Worm (Caenorhabditis elegans): Measurements from ENCODE around the gene gur-3.

Gene gur-3

DNA sequence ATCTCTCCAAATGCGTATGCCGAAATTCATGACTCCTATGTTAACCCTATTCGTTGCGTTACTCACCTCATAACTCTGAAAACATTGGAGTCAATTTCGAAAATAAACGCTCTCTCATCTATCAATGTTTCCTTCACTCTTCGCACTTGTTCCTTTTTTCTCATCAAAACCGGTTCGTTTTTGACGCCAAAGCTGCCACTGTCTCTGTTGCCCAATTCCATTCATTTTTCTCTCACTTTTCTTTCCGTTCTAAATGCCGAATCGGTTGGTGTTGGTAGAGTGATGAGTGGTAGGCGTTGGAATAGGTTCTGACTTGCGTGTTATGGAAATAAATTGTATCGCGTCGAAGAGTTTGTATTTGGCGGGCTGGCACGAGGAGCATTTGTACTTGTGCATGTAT, 12.7 kb downstream of the gur-3 start:
- TF ChIP-seq R02D3.7 (tag; optimal IDR thresholded peaks at IDR 0.05) (no peak), nhr-11 (tag; optimal IDR thresholded peaks at IDR 0.05) (no peak), nhr-25 (tag; optimal IDR thresholded peaks at IDR 0.05) (peak; percentile 57)

DNA sequence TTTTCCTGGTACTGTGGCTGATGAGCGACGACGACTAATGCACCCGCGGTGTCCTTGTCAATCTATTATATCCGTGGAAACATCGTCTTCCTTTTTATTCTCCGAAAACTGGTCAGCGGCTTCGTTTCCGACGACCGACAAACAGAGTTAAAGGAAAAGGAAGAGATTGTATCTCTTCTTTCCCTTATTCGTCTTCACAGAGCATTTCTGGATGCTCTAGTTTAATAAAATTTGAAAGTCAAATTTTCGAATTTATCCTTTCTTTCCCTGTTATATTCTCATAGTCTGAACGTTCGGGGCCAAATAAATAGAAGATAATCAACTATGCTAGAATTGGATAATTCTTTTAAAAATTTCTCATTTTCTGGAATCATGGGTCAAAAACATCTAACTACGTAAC, 13.3 kb downstream of the gur-3 start:
- peak; percentile 2 for TF ChIP-seq hmg-11 (tag; optimal IDR thresholded peaks at IDR 0.05)
- no peak for TF ChIP-seq elt-1 (tag; optimal IDR thresholded peaks at IDR 0.05)

DNA sequence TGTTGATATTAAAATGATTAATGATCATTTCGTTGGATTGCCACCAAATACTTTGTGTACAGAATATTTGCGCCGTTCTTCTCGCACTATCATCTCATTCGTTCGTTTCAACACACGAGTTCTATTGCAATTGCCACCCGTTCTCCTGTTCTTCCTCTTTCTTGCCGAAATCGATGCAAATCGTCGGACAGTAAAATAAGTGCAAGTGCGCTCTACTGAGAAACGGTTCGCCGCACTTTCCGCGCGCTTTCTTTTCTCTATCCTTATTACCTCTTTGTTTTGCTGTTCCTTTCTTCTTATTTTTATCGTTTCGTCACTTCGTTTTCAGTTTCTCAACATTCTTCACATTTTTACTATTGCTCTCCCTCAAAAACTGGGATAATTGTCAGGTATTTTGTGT, 14.9 kb downstream of the gur-3 start:
- no peak for TF ChIP-seq egl-27 (tag; optimal IDR thresholded peaks at IDR 0.05)
- TF ChIP-seq snpc-4 (tag; optimal IDR thresholded peaks at IDR 0.05): peak; percentile 69
- peak; percentile 9 for TF ChIP-seq elt-2 (tag; optimal IDR thresholded peaks at IDR 0.05)
- peak; percentile 59 for TF ChIP-seq lin-15B (tag; optimal IDR thresholded peaks at IDR 0.05)
- no peak for TF ChIP-seq ztf-4 (tag; optimal IDR thresholded peaks at IDR 0.05)
- no peak for TF ChIP-seq ceh-9 (tag; optimal IDR thresholded peaks at IDR 0.05)
- peak; percentile 86 for TF ChIP-seq nhr-25 (tag; optimal IDR thresholded peaks at IDR 0.05)
- TF ChIP-seq fkh-2 (tag; optimal IDR thresholded peaks at IDR 0.05): no peak
- TF ChIP-seq nhr-237 (tag; optimal IDR thresholded peaks at IDR 0.05): no peak
- no peak for TF ChIP-seq nhr-11 (tag; optimal IDR thresholded peaks at IDR 0.05)
- peak; percentile 23 for TF ChIP-seq hmg-11 (tag; optimal IDR thresholded peaks at IDR 0.05)
- TF ChIP-seq nhr-67 (tag; optimal IDR thresholded peaks at IDR 0.05): no peak
- peak; percentile 6 for TF ChIP-seq pha-4 (tag; optimal IDR thresholded peaks at IDR 0.05)
- no peak for TF ChIP-seq ceh-16 (tag; optimal IDR thresholded peaks at IDR 0.05)
- no peak for TF ChIP-seq fkh-10 (GFP tag; optimal IDR thresholded peaks at IDR 0.05)
- TF ChIP-seq aly-2 (tag; optimal IDR thresholded peaks at IDR 0.05): no peak
- no peak for TF ChIP-seq nfya-1 (tag; optimal IDR thresholded peaks at IDR 0.05; ENCODE audit: insufficient read depth)
- no peak for TF ChIP-seq ztf-11 (tag; optimal IDR thresholded peaks at IDR 0.05)

DNA sequence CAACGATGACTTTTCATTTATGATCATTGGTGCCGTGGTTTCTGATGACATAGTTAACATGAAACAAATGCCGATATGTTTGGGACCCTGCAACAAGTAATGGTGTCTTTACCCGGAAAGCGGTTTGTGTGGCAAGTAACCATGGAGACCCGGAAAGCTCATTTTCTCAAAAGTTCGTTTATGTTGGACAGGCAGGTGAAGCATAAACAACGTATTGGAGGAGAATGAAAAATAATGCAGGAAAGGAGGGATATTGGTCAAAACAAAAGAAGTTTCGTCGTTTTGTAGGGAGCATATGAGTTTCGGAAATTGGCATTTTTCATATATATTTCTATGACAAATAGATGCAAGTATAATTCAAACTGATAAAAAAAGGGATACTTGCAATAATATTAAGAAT, 19.7 kb downstream of the gur-3 start, which contains the start of gene dyf-6:
Gene dyf-6 (minus strand): TSS at position 101 of the 400 bp plus-strand sequence.
- TF ChIP-seq sea-2 (GFP tag; optimal IDR thresholded peaks at IDR 0.05) (no peak), elt-1 (tag; optimal IDR thresholded peaks at IDR 0.05) (no peak), elt-3 (tag; optimal IDR thresholded peaks at IDR 0.05) (no peak), lin-15B (tag; optimal IDR thresholded peaks at IDR 0.05) (no peak), elt-2 (tag; optimal IDR thresholded peaks at IDR 0.05) (no peak), egl-27 (tag; optimal IDR thresholded peaks at IDR 0.05) (no peak), egl-5 (tag; optimal IDR thresholded peaks at IDR 0.05) (no peak), nhr-77 (tag; optimal IDR thresholded peaks at IDR 0.05) (no peak), ama-1 (optimal IDR thresholded peaks at IDR 0.05) (no peak), lin-39 (tag; optimal IDR thresholded peaks at IDR 0.05) (no peak), R02D3.7 (tag; optimal IDR thresholded peaks at IDR 0.05) (no peak), pha-4 (tag; optimal IDR thresholded peaks at IDR 0.05) (no peak), pqm-1 (tag; optimal IDR thresholded peaks at IDR 0.05) (no peak), ZK546.5 (tag; optimal IDR thresholded peaks at IDR 0.05) (no peak), ceh-28 (tag; optimal IDR thresholded peaks at IDR 0.05) (no peak), jun-1 (tag; optimal IDR thresholded peaks at IDR 0.05) (no peak), ceh-16 (tag; optimal IDR thresholded peaks at IDR 0.05) (no peak), mml-1 (tag; optimal IDR thresholded peaks at IDR 0.05) (no peak), nhr-237 (tag; optimal IDR thresholded peaks at IDR 0.05) (no peak)

DNA sequence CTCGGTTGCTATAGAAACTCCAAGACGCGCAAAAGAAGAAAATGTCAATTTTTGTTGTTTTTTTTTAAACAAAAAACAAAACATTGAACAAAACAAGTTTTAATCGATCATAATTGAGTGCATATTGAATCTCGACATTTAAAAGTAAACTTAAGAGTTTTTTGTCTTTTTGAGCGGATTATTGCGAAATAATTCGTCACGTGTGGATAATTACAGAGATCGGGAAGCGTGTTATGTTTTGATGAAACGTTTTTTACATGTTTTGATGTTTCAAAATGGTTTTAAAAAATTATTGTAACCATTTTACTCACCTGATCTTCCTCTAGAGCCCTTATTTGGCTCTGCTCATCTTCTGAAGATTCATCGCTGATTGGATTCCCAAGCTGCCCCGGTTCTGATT, 20.1 kb downstream of the gur-3 start:
- TF ChIP-seq ztf-11 (tag; optimal IDR thresholded peaks at IDR 0.05) (no peak), skn-1 (tag; optimal IDR thresholded peaks at IDR 0.05) (peak; percentile 33)

DNA sequence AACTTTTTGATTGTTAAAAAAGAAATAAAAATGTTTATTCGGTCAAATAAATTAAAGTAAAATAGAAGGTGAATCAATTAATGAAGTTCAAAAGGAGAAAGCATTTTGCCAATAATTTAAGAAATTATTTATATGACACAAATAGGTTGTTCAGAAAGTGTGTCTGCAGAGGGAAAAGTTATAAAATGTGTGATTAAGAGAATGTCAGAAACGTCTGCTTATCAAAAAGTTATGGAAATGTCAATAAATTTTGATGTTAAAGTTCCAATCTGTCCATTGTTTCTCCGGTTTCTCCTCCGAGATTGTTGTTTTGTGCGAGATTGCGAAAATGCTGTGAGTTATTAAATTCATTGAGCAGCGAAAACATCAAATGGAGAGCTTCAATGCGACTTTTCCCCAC, 26.4 kb downstream of the gur-3 start, which contains the start of gene rme-4:
Gene rme-4 (minus strand): TSS at position 168 of the 400 bp plus-strand sequence.
- TF ChIP-seq nhr-28 (tag; optimal IDR thresholded peaks at IDR 0.05) (no peak), pqm-1 (tag; optimal IDR thresholded peaks at IDR 0.05) (peak; percentile 5), elt-2 (tag; optimal IDR thresholded peaks at IDR 0.05) (peak; percentile 54), pha-4 (tag; optimal IDR thresholded peaks at IDR 0.05) (peak; percentile 32)

Measured in whole organism, L3 larva.